Worm (Caenorhabditis elegans) whole organism, mixed stage, embryonic: Measurements from ENCODE around the gene sco-1.

Experiments used
- M03D4.4 ChIP-seq: sonication (generic microtip); optimal IDR thresholded peaks from 2 replicates; lab custom pipeline; 2017; ENCODE audit warnings: mild to moderate bottlenecking, missing genetic modification characterization, missing compliant biosample characterization
- bed-3 ChIP-seq: fragments of 200-800 bp; sonication (Bioruptor generic); optimal IDR thresholded peaks from 3 replicates; lab custom pipeline; 2018; ENCODE audit warnings: mild to moderate bottlenecking, missing genetic modification characterization, moderate library complexity, missing compliant biosample characterization
- blmp-1 ChIP-seq: fragments of 150-350 bp; optimal IDR thresholded peaks from 2 replicates; lab custom pipeline; 2014; ENCODE audit warnings: missing biosample characterization, missing genetic modification characterization
- ceh-39 ChIP-seq: fragments of 150-350 bp; optimal IDR thresholded peaks from 2 replicates; lab custom pipeline; 2014; ENCODE audit warnings: missing biosample characterization, missing genetic modification characterization
- ceh-43 ChIP-seq: fragments of 200-800 bp; sonication (Bioruptor generic); optimal IDR thresholded peaks from 2 replicates; lab custom pipeline; 2018; ENCODE audit warnings: mild to moderate bottlenecking, missing genetic modification characterization, moderate library complexity, missing compliant biosample characterization
- ceh-83 ChIP-seq: fragments of 200-800 bp; sonication (Bioruptor generic); optimal IDR thresholded peaks from 2 replicates; lab custom pipeline; 2018; ENCODE audit warnings: mild to moderate bottlenecking, missing genetic modification characterization, missing compliant biosample characterization
- ces-1 ChIP-seq: fragments of 150-350 bp; optimal IDR thresholded peaks from 2 replicates; lab custom pipeline; 2014; ENCODE audit warnings: missing biosample characterization, missing genetic modification reagents, missing genetic modification characterization
- cnd-1 ChIP-seq: fragments of 200-800 bp; sonication (Bioruptor generic); optimal IDR thresholded peaks from 2 replicates; lab custom pipeline; 2018; ENCODE audit warnings: mild to moderate bottlenecking, missing genetic modification characterization, missing compliant biosample characterization
- drap-1 ChIP-seq: fragments of 200-800 bp; sonication (Bioruptor generic); optimal IDR thresholded peaks from 3 replicates; lab custom pipeline; 2018; ENCODE audit warnings: mild to moderate bottlenecking, missing genetic modification characterization, missing compliant biosample characterization
- elt-1 ChIP-seq: sonication (generic microtip); optimal IDR thresholded peaks from 2 replicates; lab custom pipeline; 2017; ENCODE audit warnings: missing genetic modification characterization, mild to moderate bottlenecking, missing compliant biosample characterization, antibody characterized with exemption, moderate library complexity, borderline replicate concordance; ENCODE audit not compliant: insufficient read depth
- elt-3 ChIP-seq: fragments of 150-350 bp; optimal IDR thresholded peaks from 2 replicates; lab custom pipeline; 2014; ENCODE audit warnings: missing biosample characterization, missing genetic modification characterization
- flh-1 ChIP-seq: fragments of 200-800 bp; sonication (Bioruptor generic); optimal IDR thresholded peaks from 2 replicates; lab custom pipeline; 2018; ENCODE audit warnings: mild to moderate bottlenecking, missing genetic modification characterization, moderate library complexity, missing compliant biosample characterization
- hlh-1 ChIP-seq: fragments of 150-350 bp; optimal IDR thresholded peaks from 2 replicates; lab custom pipeline; 2014; ENCODE audit warnings: missing biosample characterization, missing genetic modification reagents, missing genetic modification characterization
- lin-13 ChIP-seq: fragments of 150-350 bp; optimal IDR thresholded peaks from 2 replicates; lab custom pipeline; 2014; ENCODE audit warnings: missing biosample characterization, missing genetic modification characterization
- lin-32 ChIP-seq: fragments of 200-800 bp; sonication (Bioruptor generic); optimal IDR thresholded peaks from 2 replicates; lab custom pipeline; 2018; ENCODE audit warnings: mild to moderate bottlenecking, missing genetic modification characterization, missing compliant biosample characterization
- mab-5 ChIP-seq: fragments of 150-350 bp; optimal IDR thresholded peaks from 2 replicates; lab custom pipeline; 2014; ENCODE audit warnings: missing biosample characterization, missing genetic modification characterization
- mep-1 ChIP-seq: fragments of 150-350 bp; optimal IDR thresholded peaks from 2 replicates; lab custom pipeline; 2017; ENCODE audit warnings: missing biosample characterization, missing genetic modification reagents, missing genetic modification characterization, inconsistent platforms
- mls-2 ChIP-seq: sonication (generic microtip); optimal IDR thresholded peaks from 2 replicates; lab custom pipeline; 2016; ENCODE audit warnings: mild to moderate bottlenecking, missing genetic modification characterization, moderate library complexity, missing compliant biosample characterization
- nhr-237 ChIP-seq: fragments of 150-350 bp; optimal IDR thresholded peaks from 2 replicates; lab custom pipeline; 2014; ENCODE audit warnings: missing biosample characterization, missing genetic modification characterization
- nhr-28 ChIP-seq: fragments of 150-350 bp; optimal IDR thresholded peaks from 2 replicates; lab custom pipeline; 2014; ENCODE audit warnings: missing biosample characterization, missing genetic modification characterization
- nhr-76 ChIP-seq: sonication (generic microtip); optimal IDR thresholded peaks from 2 replicates; lab custom pipeline; 2017; ENCODE audit warnings: missing biosample characterization, missing genetic modification characterization
- pha-4 ChIP-seq: fragments of 150-350 bp; optimal IDR thresholded peaks from 2 replicates; lab custom pipeline; 2018; ENCODE audit warnings: missing biosample characterization, missing genetic modification reagents, missing genetic modification characterization
- sem-2 ChIP-seq: fragments of 200-800 bp; sonication (Bioruptor generic); optimal IDR thresholded peaks from 2 replicates; lab custom pipeline; 2018; ENCODE audit warnings: mild to moderate bottlenecking, missing genetic modification characterization, missing compliant biosample characterization
- snpc-4 ChIP-seq: fragments of 150-350 bp; optimal IDR thresholded peaks from 2 replicates; lab custom pipeline; 2014; ENCODE audit warnings: missing biosample characterization, missing genetic modification characterization
- tbx-8 ChIP-seq: fragments of 200-800 bp; sonication (Bioruptor generic); optimal IDR thresholded peaks from 2 replicates; lab custom pipeline; 2018; ENCODE audit warnings: mild to moderate bottlenecking, missing genetic modification characterization, moderate library complexity, missing compliant biosample characterization
- unc-120 ChIP-seq: sonication (generic microtip); optimal IDR thresholded peaks from 2 replicates; lab custom pipeline; 2017; ENCODE audit warnings: missing genetic modification characterization, missing compliant biosample characterization; ENCODE audit not compliant: poor library complexity, severe bottlenecking
- unc-62 ChIP-seq: fragments of 150-350 bp; optimal IDR thresholded peaks from 2 replicates; lab custom pipeline; 2014; ENCODE audit warnings: missing biosample characterization, missing genetic modification reagents, missing genetic modification characterization
- zip-8 ChIP-seq: fragments of 150-350 bp; optimal IDR thresholded peaks from 2 replicates; lab custom pipeline; 2014; ENCODE audit warnings: missing biosample characterization, missing genetic modification characterization
- ztf-11 ChIP-seq: fragments of 150-350 bp; optimal IDR thresholded peaks from 2 replicates; lab custom pipeline; 2014; ENCODE audit warnings: missing biosample characterization, missing genetic modification characterization

sco-1 gene

DNA sequence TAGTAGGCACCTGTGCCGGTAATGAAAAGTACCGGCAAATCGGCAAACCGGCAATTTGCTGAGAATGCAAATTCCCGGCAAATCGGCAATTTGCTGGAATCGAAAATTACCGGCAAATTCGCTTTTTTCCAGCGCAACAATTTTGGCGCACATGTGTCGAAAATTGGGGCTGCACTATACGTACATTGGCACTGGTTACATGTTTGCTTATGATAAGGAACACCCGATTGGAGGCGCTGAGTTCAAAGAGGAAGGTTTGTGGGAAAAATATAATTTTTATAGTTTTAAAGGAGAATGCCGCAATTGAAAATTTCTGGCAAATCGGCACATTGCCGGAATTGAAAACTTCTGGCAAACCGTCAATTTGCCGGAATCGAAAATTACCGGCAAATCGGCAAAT lies 2.2 kb upstream of the sco-1 start:
- TF ChIP-seq mab-5 (tag; lab: Kevin White, UChicago), result no peak

ce11 chrII:4301307-4301706 lies 1.9 kb downstream of the sco-1 start, which contains the start of gene gtf-2F1:
gtf-2F1 (plus strand) TSS chrII:4301607.
- TF ChIP-seq unc-62 (GFP tag; lab: Kevin White, UChicago) (no peak), M03D4.4 (tag; lab: Kevin White, UChicago) (no peak), bed-3 (GFP tag; lab: Kevin White, UChicago) (no peak), ces-1 (GFP tag; lab: Kevin White, UChicago) (no peak), elt-1 (tag; lab: Kevin White, UChicago) (no peak), unc-120 (no peak), lin-32 (GFP tag; lab: Kevin White, UChicago) (no peak), cnd-1 (no peak), ceh-43 (GFP tag; lab: Kevin White, UChicago) (no peak), nhr-76 (tag; lab: Kevin White, UChicago) (no peak), nhr-28 (no peak), mep-1 (no peak), nhr-237 (tag; lab: Kevin White, UChicago) (no peak), ceh-39 (tag; lab: Kevin White, UChicago) (no peak), hlh-1 (tag; lab: Kevin White, UChicago) (no peak), mls-2 (no peak), snpc-4 (no peak), elt-3 (tag; lab: Kevin White, UChicago) (no peak), zip-8 (no peak), flh-1 (no peak)
- TF ChIP-seq, all 35 proteins: peak for 0

DNA sequence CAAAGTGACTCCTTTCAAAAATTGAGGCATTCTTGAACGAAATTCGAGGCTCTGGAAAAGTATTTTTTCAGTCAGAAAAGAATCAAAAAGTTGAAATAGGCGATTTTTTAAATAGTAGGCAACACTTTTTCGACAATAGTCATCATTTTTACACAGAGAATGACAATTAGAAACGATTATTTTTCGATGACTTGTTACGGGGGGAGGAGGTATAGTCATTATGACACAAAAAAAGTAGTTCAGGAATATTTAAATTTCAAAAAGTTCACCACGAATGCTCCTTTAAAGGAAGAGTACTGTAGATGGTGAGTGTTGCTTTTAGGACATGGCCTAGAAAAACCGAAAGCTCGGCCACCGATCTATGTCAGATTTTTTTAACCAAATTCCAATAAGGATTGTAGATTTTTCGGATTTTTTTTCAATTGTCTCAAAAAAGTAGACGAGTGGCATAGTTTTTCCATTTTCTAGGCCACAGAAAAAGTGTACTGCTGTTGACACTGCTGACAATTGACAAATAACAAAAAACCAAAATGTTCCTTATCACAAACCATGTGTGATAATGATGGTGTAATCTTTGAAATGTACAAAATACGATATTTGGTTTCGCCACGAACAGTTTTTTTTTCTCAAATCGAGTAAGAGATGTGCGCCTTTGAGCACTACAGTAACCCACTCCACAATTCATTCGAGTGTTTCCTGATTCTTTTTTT lies 7.6 kb downstream of the sco-1 start, which contains the start of gene Y52E8A.3:
TSS of gene Y52E8A.3 (minus strand) at position 51 of the 710 bp plus-strand sequence.
- no peak for TF ChIP-seq M03D4.4 (tag; lab: Kevin White, UChicago)
- no peak for TF ChIP-seq nhr-28
- no peak for TF ChIP-seq ceh-39 (tag; lab: Kevin White, UChicago)

- TF ChIP-seq elt-1 (tag; lab: Kevin White, UChicago) (no peak), blmp-1 (tag; lab: Kevin White, UChicago) (no peak), ceh-83 (no peak)
Observed at ce11 chrII:4312115-4312514, 12.7 kb downstream of the sco-1 start, which contains the start of gene plep-1. plep-1 (minus strand) TSS chrII:4312215.

ce11 chrII:4316011-4316410 lies 16.6 kb downstream of the sco-1 start, which contains the start of gene srw-40:
srw-40 (minus strand) TSS chrII:4316111.
- no peak for TF ChIP-seq unc-62 (GFP tag; lab: Kevin White, UChicago)
- no peak for TF ChIP-seq nhr-28

ce11 chrII:4319537-4320019 lies 20.1 kb downstream of the sco-1 start, which contains the start of gene Y52E8A.6:
Y52E8A.6 (minus strand) TSS chrII:4319969.
- no peak for TF ChIP-seq pha-4 (tag; lab: Kevin White, UChicago)
- no peak for TF ChIP-seq tbx-8 (GFP tag; lab: Kevin White, UChicago)
- TF ChIP-seq ces-1 (GFP tag; lab: Kevin White, UChicago), result no peak
- no peak for TF ChIP-seq lin-13 (tag; lab: Kevin White, UChicago)
- no peak for TF ChIP-seq flh-1
- no peak for TF ChIP-seq ztf-11
- TF ChIP-seq snpc-4, result no peak
- TF ChIP-seq bed-3 (GFP tag; lab: Kevin White, UChicago), result no peak
- no peak for TF ChIP-seq unc-62 (GFP tag; lab: Kevin White, UChicago)
- TF ChIP-seq sem-2 (GFP tag; lab: Kevin White, UChicago), result no peak
- TF ChIP-seq nhr-237 (tag; lab: Kevin White, UChicago), result no peak
- TF ChIP-seq mab-5 (tag; lab: Kevin White, UChicago), result no peak
- TF ChIP-seq drap-1, result no peak
